Worm (Caenorhabditis elegans): Measurements from ENCODE around the gene R02F2.1.

- no peak for TF ChIP-seq hlh-17 (GFP tag; optimal IDR thresholded peaks at IDR 0.05; ENCODE audit: borderline replicate concordance)
- TF ChIP-seq tlp-1 (tag; optimal IDR thresholded peaks at IDR 0.05) = no peak
- TF ChIP-seq fos-1 (tag; optimal IDR thresholded peaks at IDR 0.05) = no peak
- no peak for TF ChIP-seq skn-1 (tag; optimal IDR thresholded peaks at IDR 0.05)
- no peak for TF ChIP-seq nhr-12 (tag; optimal IDR thresholded peaks at IDR 0.05)
Measured at ce11 chrIII:5495168-5495567, 6.5 kb upstream of the R02F2.1 start, which contains the start of gene R02F2.8.

Data from whole organism, L1 larva.